Fruit fly (Drosophila melanogaster) whole organism, wandering third instar larva: Measurements from ENCODE around the gene Or30a.

ENCODE experiments used
- Abd-B ChIP-seq: fragments of >200 bp; optimal IDR thresholded peaks from 2 replicates; lab custom pipeline; 2017; ENCODE audit warnings: missing biosample characterization, missing genetic modification characterization
- CrebA ChIP-seq: fragments of 200-800 bp; sonication (Bioruptor generic); optimal IDR thresholded peaks from 2 replicates; lab custom pipeline; 2016; ENCODE audit warnings: missing biosample characterization, mild to moderate bottlenecking, missing genetic modification characterization, borderline replicate concordance
- Hnf4 ChIP-seq: fragments of 200-800 bp; sonication (Bioruptor generic); optimal IDR thresholded peaks from 2 replicates; lab custom pipeline; 2016; ENCODE audit warnings: missing biosample characterization, mild to moderate bottlenecking, missing genetic modification characterization
- Hr83 ChIP-seq: fragments of 200-300 bp; sonication (Bioruptor generic); optimal IDR thresholded peaks from 2 replicates; lab custom pipeline; 2016; ENCODE audit warnings: missing biosample characterization, mild to moderate bottlenecking, missing genetic modification characterization, moderate library complexity; ENCODE audit not compliant: poor library complexity, severe bottlenecking
- OdsH ChIP-seq: fragments of 200-800 bp; sonication (Bioruptor generic); optimal IDR thresholded peaks from 2 replicates; lab custom pipeline; 2016; ENCODE audit warnings: missing biosample characterization, mild to moderate bottlenecking, missing genetic modification characterization
- Rel ChIP-seq, 2 experiments: fragments of 200-800 bp; sonication (Bioruptor generic) in 1 of 2; optimal IDR thresholded peaks; 2 replicates in 1 of 2; 3 replicates in 1 of 2; lab custom pipeline; 2016 to 2019; ENCODE audit warnings: mild to moderate bottlenecking in 2 of 2, missing biosample characterization in 2 of 2, missing genetic modification characterization in 2 of 2, moderate library complexity in 1 of 2
- br ChIP-seq: fragments of 200-800 bp; sonication (Bioruptor generic); optimal IDR thresholded peaks from 2 replicates; lab custom pipeline; 2016; ENCODE audit warnings: missing biosample characterization, missing genetic modification characterization
- psq ChIP-seq: fragments of 200-800 bp; sonication (Bioruptor generic); optimal IDR thresholded peaks from 3 replicates; lab custom pipeline; 2017; ENCODE audit warnings: missing biosample characterization, mild to moderate bottlenecking, missing genetic modification characterization, moderate library complexity
- usp ChIP-seq: fragments of >200 bp; optimal IDR thresholded peaks from 2 replicates; lab custom pipeline; 2017; ENCODE audit warnings: missing biosample characterization, missing genetic modification characterization

- no peak for TF ChIP-seq psq (GFP tag; lab: Kevin White, UChicago)
- no peak for TF ChIP-seq Rel (GFP tag; optimal IDR thresholded peaks at IDR 0.05; lab: Kevin White, UChicago)
- TF ChIP-seq Rel (tag; optimal IDR thresholded peaks at IDR 0.05; lab: Kevin White, UChicago), result no peak
- TF ChIP-seq br (GFP tag; lab: Kevin White, UChicago), result no peak
- TF ChIP-seq OdsH (GFP tag; lab: Kevin White, UChicago), result no peak
- TF ChIP-seq Hr83, result no peak
- TF ChIP-seq CrebA (GFP tag; lab: Kevin White, UChicago), result no peak
- no peak for TF ChIP-seq Hnf4 (GFP tag; lab: Kevin White, UChicago)
- no peak for TF ChIP-seq usp (GFP tag; lab: Kevin White, UChicago)
- TF ChIP-seq Abd-B (GFP tag; lab: Kevin White, UChicago), result no peak
Measured at dm6 chr2L:9158341-9158740, 46.7 kb downstream of the Or30a start.
